Fruit fly (Drosophila melanogaster) whole organism, embryonic: Measurements from ENCODE around the gene sxe2.

Experiments
- Antp ChIP-seq: fragments of 200-800 bp; sonication (Bioruptor generic); optimal IDR thresholded peaks from 3 replicates; lab custom pipeline; 2016; ENCODE audit warnings: missing biosample characterization, missing genetic modification characterization
- B-H1 ChIP-seq: fragments of 200-800 bp; sonication (Bioruptor generic); IDR thresholded peaks from 3 replicates; pipeline ENCODE4 v1.3.6; 2022; ENCODE audit warnings: missing biosample characterization, missing genetic modification characterization
- BtbVII ChIP-seq: fragments of 200-800 bp; sonication (Bioruptor generic); optimal IDR thresholded peaks from 3 replicates; lab custom pipeline; 2017; ENCODE audit warnings: missing biosample characterization, mild to moderate bottlenecking, missing genetic modification characterization
- CG10321 ChIP-seq: fragments of 200-800 bp; sonication (Bioruptor generic); IDR thresholded peaks from 2 replicates; pipeline ENCODE4 v1.3.6; 2022; ENCODE audit warnings: missing biosample characterization, missing genetic modification characterization
- CG12155 ChIP-seq: fragments of 200-800 bp; sonication (Bioruptor generic); optimal IDR thresholded peaks from 3 replicates; lab custom pipeline; 2016; ENCODE audit warnings: missing biosample characterization, missing genetic modification characterization
- CG14441 ChIP-seq: fragments of 200-800 bp; sonication (Bioruptor generic); IDR thresholded peaks from 2 replicates; pipeline ENCODE4 v1.3.6; 2022; ENCODE audit warnings: missing biosample characterization, missing genetic modification characterization
- CG1647 ChIP-seq: fragments of 200-800 bp; sonication (Bioruptor generic); optimal IDR thresholded peaks from 3 replicates; lab custom pipeline; 2016; ENCODE audit warnings: missing biosample characterization, missing genetic modification characterization
- CG16863 ChIP-seq: fragments of 200-800 bp; sonication (Bioruptor generic); optimal IDR thresholded peaks from 3 replicates; lab custom pipeline; 2016; ENCODE audit warnings: missing biosample characterization, missing genetic modification characterization
- CG17385 ChIP-seq: fragments of 200-800 bp; sonication (Bioruptor generic); optimal IDR thresholded peaks from 3 replicates; lab custom pipeline; 2018; ENCODE audit warnings: missing biosample characterization, mild to moderate bottlenecking, missing genetic modification characterization
- CG18599 ChIP-seq: fragments of 200-800 bp; sonication (Bioruptor generic); optimal IDR thresholded peaks from 3 replicates; lab custom pipeline; 2017; ENCODE audit warnings: missing biosample characterization, missing genetic modification characterization, mild to moderate bottlenecking, moderate library complexity, missing genetic modification reagents
- CG2712 ChIP-seq: fragments of 200-800 bp; optimal IDR thresholded peaks from 3 replicates; lab custom pipeline; 2019; ENCODE audit warnings: missing biosample characterization, mild to moderate bottlenecking, missing genetic modification characterization, moderate library complexity
- CG2875 ChIP-seq: fragments of 200-800 bp; sonication (Bioruptor generic); optimal IDR thresholded peaks from 2 replicates; lab custom pipeline; 2017; ENCODE audit warnings: missing biosample characterization, mild to moderate bottlenecking, missing genetic modification characterization, missing genetic modification reagents
- CG2889 ChIP-seq: fragments of 200-800 bp; sonication (Bioruptor generic); IDR thresholded peaks from 3 replicates; pipeline ENCODE4 v1.3.6; 2022; ENCODE audit warnings: missing biosample characterization, missing genetic modification characterization
- CG33557 ChIP-seq: fragments of 200-800 bp; sonication (Bioruptor generic); optimal IDR thresholded peaks from 2 replicates; lab custom pipeline; 2019; ENCODE audit warnings: missing biosample characterization, mild to moderate bottlenecking, missing genetic modification characterization, moderate library complexity
- CG4328 ChIP-seq: fragments of 200-800 bp; sonication (Bioruptor generic); optimal IDR thresholded peaks from 3 replicates; lab custom pipeline; 2017; ENCODE audit warnings: missing biosample characterization, missing genetic modification reagents, missing genetic modification characterization
- CG4360 ChIP-seq: fragments of 200-800 bp; sonication (Bioruptor generic); IDR thresholded peaks from 2 replicates; pipeline ENCODE4 v1.3.6; 2022; ENCODE audit warnings: missing biosample characterization, missing genetic modification characterization
- CG7271 ChIP-seq: fragments of 200-800 bp; sonication (Bioruptor generic); optimal IDR thresholded peaks from 2 replicates; lab custom pipeline; 2018; ENCODE audit warnings: missing biosample characterization, mild to moderate bottlenecking, missing genetic modification characterization, moderate library complexity
- CG8478 ChIP-seq: fragments of >200 bp; optimal IDR thresholded peaks from 2 replicates; lab custom pipeline; 2018
- CG8765 ChIP-seq: fragments of 200-800 bp; sonication (Bioruptor generic); IDR thresholded peaks from 2 replicates; pipeline ENCODE4 v1.3.6; 2022; ENCODE audit warnings: missing biosample characterization, missing genetic modification characterization
- CG9437 ChIP-seq: fragments of 200-800 bp; sonication (Bioruptor generic); optimal IDR thresholded peaks from 2 replicates; lab custom pipeline; 2018; ENCODE audit warnings: missing biosample characterization, mild to moderate bottlenecking, missing genetic modification characterization
- CG9609 ChIP-seq: fragments of 200-800 bp; sonication (Bioruptor generic); optimal IDR thresholded peaks from 3 replicates; lab custom pipeline; 2016; ENCODE audit warnings: missing biosample characterization, missing genetic modification characterization
- CG9727 ChIP-seq: fragments of 200-800 bp; sonication (Bioruptor generic); optimal IDR thresholded peaks from 3 replicates; lab custom pipeline; 2017; ENCODE audit warnings: missing biosample characterization, mild to moderate bottlenecking, missing genetic modification characterization
- CHES-1-like ChIP-seq: fragments of 200-800 bp; sonication (Bioruptor generic); optimal IDR thresholded peaks from 2 replicates; lab custom pipeline; 2016; ENCODE audit warnings: missing biosample characterization, missing genetic modification characterization
- Dad ChIP-seq: fragments of 200-800 bp; sonication (Bioruptor generic); optimal IDR thresholded peaks from 3 replicates; lab custom pipeline; 2016; ENCODE audit warnings: missing biosample characterization, missing genetic modification characterization
- Ets97D ChIP-seq: fragments of 200-800 bp; sonication (Bioruptor generic); optimal IDR thresholded peaks from 3 replicates; lab custom pipeline; 2016; ENCODE audit warnings: missing biosample characterization, missing genetic modification characterization
- Fer3 ChIP-seq: fragments of 200-800 bp; sonication (Bioruptor generic); optimal IDR thresholded peaks from 2 replicates; lab custom pipeline; 2018; ENCODE audit warnings: missing biosample characterization, mild to moderate bottlenecking, missing genetic modification characterization, moderate library complexity
- HmgD ChIP-seq: fragments of 200-800 bp; sonication (Bioruptor generic); optimal IDR thresholded peaks from 3 replicates; lab custom pipeline; 2016; ENCODE audit warnings: missing biosample characterization, missing genetic modification characterization
- Hmr ChIP-seq: fragments of 200-800 bp; sonication (Bioruptor generic); optimal IDR thresholded peaks from 3 replicates; lab custom pipeline; 2017; ENCODE audit warnings: mild to moderate bottlenecking, missing biosample characterization, missing genetic modification reagents, missing genetic modification characterization
- NC2α ChIP-seq: fragments of 200-800 bp; sonication (Bioruptor generic); optimal IDR thresholded peaks from 2 replicates; lab custom pipeline; 2016; ENCODE audit warnings: missing biosample characterization, missing genetic modification characterization
- Nf-YB ChIP-seq: fragments of 200-800 bp; sonication (Bioruptor generic); optimal IDR thresholded peaks from 3 replicates; lab custom pipeline; 2019; ENCODE audit warnings: missing biosample characterization, mild to moderate bottlenecking, missing genetic modification characterization, moderate library complexity
- Usf ChIP-seq: fragments of 200-800 bp; sonication (Bioruptor generic); optimal IDR thresholded peaks from 2 replicates; lab custom pipeline; 2017; ENCODE audit warnings: missing genotype, missing biosample characterization, missing genetic modification characterization
- Xbp1 ChIP-seq: fragments of 200-800 bp; sonication (Bioruptor generic); optimal IDR thresholded peaks from 3 replicates; lab custom pipeline; 2016; ENCODE audit warnings: missing biosample characterization, mild to moderate bottlenecking, missing genetic modification characterization
- ab ChIP-seq: fragments of 200-800 bp; sonication (Bioruptor generic); optimal IDR thresholded peaks from 2 replicates; lab custom pipeline; 2016; ENCODE audit warnings: missing biosample characterization, missing genetic modification characterization
- bigmax ChIP-seq: fragments of 200-800 bp; sonication (Bioruptor generic); optimal IDR thresholded peaks from 2 replicates; lab custom pipeline; 2018; ENCODE audit warnings: missing biosample characterization, mild to moderate bottlenecking, missing genetic modification characterization
- danr ChIP-seq: fragments of 200-800 bp; sonication (Bioruptor generic); IDR thresholded peaks from 2 replicates; pipeline ENCODE4 v1.3.6; 2022; ENCODE audit warnings: missing biosample characterization, missing genetic modification characterization
- en ChIP-seq: fragments of 200-800 bp; sonication (Bioruptor generic); optimal IDR thresholded peaks from 2 replicates; lab custom pipeline; 2016; ENCODE audit warnings: missing biosample characterization, missing genetic modification characterization
- grau ChIP-seq: fragments of 200-800 bp; optimal IDR thresholded peaks from 3 replicates; lab custom pipeline; 2019; ENCODE audit warnings: missing biosample characterization, mild to moderate bottlenecking, missing genetic modification characterization, moderate library complexity
- jumu ChIP-seq: fragments of 200-800 bp; sonication (Bioruptor generic); optimal IDR thresholded peaks from 3 replicates; lab custom pipeline; 2016; ENCODE audit warnings: missing biosample characterization, missing genetic modification characterization
- lov ChIP-seq, 2 experiments: fragments of 200-800 bp in 1 of 2; fragments of >200 bp in 1 of 2; sonication (Bioruptor generic) in 1 of 2; IDR thresholded peaks in 1 of 2; optimal IDR thresholded peaks in 1 of 2; 2 replicates in 1 of 2; 3 replicates in 1 of 2; pipeline versions ENCODE4 v1.3.6 to Lab custom; 2017 to 2022; ENCODE audit warnings: missing biosample characterization in 1 of 2, missing genetic modification characterization in 1 of 2
- mld ChIP-seq: fragments of 200-800 bp; sonication (Bioruptor generic); IDR thresholded peaks from 3 replicates; pipeline ENCODE4 v1.3.6; 2022; ENCODE audit warnings: missing biosample characterization, missing genetic modification characterization; ENCODE audit not compliant: partially characterized antibody
- ranshi ChIP-seq: fragments of 200-800 bp; sonication (Bioruptor generic); IDR thresholded peaks from 2 replicates; pipeline ENCODE4 v1.3.6; 2022; ENCODE audit warnings: missing biosample characterization, missing genetic modification characterization
- ttk ChIP-seq: fragments of 200-800 bp; sonication (Bioruptor generic); IDR thresholded peaks from 2 replicates; pipeline ENCODE4 v2.1.2; 2022; ENCODE audit warnings: missing biosample characterization, missing genetic modification characterization
- unc-4 ChIP-seq: fragments of 200-800 bp; sonication (Bioruptor generic); IDR thresholded peaks from 2 replicates; pipeline ENCODE4 v1.3.6; 2022; ENCODE audit warnings: missing biosample characterization, missing genetic modification characterization; ENCODE audit not compliant: partially characterized antibody
- zen2 ChIP-seq: fragments of 200-800 bp; sonication (Bioruptor generic); IDR thresholded peaks from 3 replicates; pipeline ENCODE4 v1.3.6; 2022; ENCODE audit warnings: missing biosample characterization, missing genetic modification characterization; ENCODE audit not compliant: partially characterized antibody
- zf30C ChIP-seq: fragments of 200-800 bp; sonication (Bioruptor generic); optimal IDR thresholded peaks from 3 replicates; lab custom pipeline; 2018; ENCODE audit warnings: missing biosample characterization, mild to moderate bottlenecking, missing genetic modification characterization

Gene sxe2

dm6 chr3R:16098333-16099267, 14.9 kb downstream of the sxe2 start, which contains the start of the genes Mhcl and Akt (continued):
- TF ChIP-seq en = no peak
- no peak for TF ChIP-seq CG16863 (GFP tag; lab: Kevin White, UChicago)
- no peak for TF ChIP-seq Antp (GFP tag; lab: Kevin White, UChicago)
- no peak for TF ChIP-seq CG4328 (GFP tag; lab: Kevin White, UChicago)
- TF ChIP-seq CG2875 (GFP tag; lab: Kevin White, UChicago) = no peak
- TF ChIP-seq zf30C (GFP tag; lab: Kevin White, UChicago) = no peak
- peak; percentile 12 for TF ChIP-seq Hmr
- no peak for TF ChIP-seq B-H1 (GFP tag; lab: Robert Waterston, UW)
- TF ChIP-seq CG9437 (GFP tag; lab: Kevin White, UChicago) = peak; percentile 43
- no peak for TF ChIP-seq Fer3 (tag; lab: Kevin White, UChicago)
- peak; percentile 35 for TF ChIP-seq grau (tag; lab: Kevin White, UChicago)
- no peak for TF ChIP-seq jumu
- TF ChIP-seq Xbp1 = peak; percentile 46
- no peak for TF ChIP-seq CG18599 (GFP tag; lab: Kevin White, UChicago)

DNA sequence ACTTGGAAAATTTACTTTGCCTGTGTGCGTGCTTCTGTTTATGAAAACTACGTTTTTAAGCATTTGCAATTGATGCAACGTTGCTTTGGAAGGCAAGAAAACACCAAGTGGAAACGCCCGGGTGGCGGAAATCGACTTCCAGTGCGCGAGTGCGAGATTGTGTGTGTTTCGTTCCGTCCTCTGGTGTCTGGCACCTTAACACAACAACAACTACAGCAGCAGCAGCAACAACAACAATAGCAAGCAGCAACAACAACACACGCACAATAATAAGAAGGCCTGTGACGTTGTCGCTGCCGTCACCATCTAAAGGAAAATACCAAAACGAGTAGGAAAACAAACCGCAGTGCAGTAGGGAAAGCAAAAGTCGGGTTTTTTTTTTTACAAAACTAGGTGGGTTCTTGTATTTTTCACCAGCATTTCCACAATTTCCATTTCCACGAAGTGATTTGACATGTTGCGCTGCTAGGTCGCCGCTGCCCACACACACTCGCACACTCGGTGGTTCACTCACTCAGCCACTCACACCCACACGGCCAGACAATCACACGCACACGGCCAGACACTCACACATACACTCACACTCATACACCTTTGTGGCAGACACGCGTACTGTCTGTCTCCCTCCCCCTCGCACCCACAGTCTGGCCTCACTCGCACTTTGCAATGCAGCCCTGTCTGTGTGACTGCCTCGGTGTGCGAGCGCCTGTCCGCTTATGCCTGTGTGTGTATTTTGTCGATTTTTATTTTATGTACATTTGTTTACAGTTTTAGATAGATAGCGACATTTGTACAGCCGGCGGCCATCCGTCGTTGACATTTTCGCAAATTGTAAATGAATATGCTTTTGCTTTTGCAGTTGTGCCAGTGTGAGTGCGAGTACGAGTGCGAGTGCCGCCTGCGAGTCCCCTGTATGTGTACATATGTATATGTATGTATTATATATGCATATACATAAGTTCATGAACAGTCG, 15.9 kb downstream of the sxe2 start:
- TF ChIP-seq CG9609 (GFP tag; lab: Kevin White, UChicago) (no peak), CG10321 (GFP tag; lab: Robert Waterston, UW) (peak; percentile 81), BtbVII (GFP tag; lab: Kevin White, UChicago) (peak; percentile 41), CG9727 (GFP tag; lab: Kevin White, UChicago) (no peak), Dad (peak; percentile 33), Ets97D (peak; percentile 27), ab (GFP tag; lab: Kevin White, UChicago) (peak; percentile 66), CG12155 (no peak), CG2712 (peak; percentile 20), Nf-YB (GFP tag; lab: Kevin White, UChicago) (peak; percentile 15), CG8765 (GFP tag; lab: Robert Waterston, UW) (peak; percentile 35; the same call in 1 of the 2 replicates), unc-4 (no peak; the same call in 1 of the 2 replicates), CG17385 (GFP tag; lab: Kevin White, UChicago) (no peak), CG7271 (no peak), lov (optimal IDR thresholded peaks at IDR 0.05; lab: Kevin White, UChicago) (no peak), lov (GFP tag; IDR thresholded peaks at IDR 0.05; lab: Robert Waterston, UW) (no peak), bigmax (GFP tag; lab: Kevin White, UChicago) (no peak), CHES-1-like (GFP tag; lab: Kevin White, UChicago) (peak; percentile 83), CG8478 (lab: Kevin White, UChicago) (peak; percentile 100), NC2α (GFP tag; lab: Kevin White, UChicago) (peak; percentile 10), CG1647 (GFP tag; lab: Kevin White, UChicago) (no peak), CG2889 (GFP tag; lab: Robert Waterston, UW) (no peak), Usf (no peak), CG14441 (GFP tag; lab: Robert Waterston, UW) (0 out of 2 replicates have a peak, but pooled peaks have one; percentile 21), zen2 (GFP tag; lab: Robert Waterston, UW) (peak; percentile 5; the same call in 1 of the 3 replicates), ranshi (GFP tag; lab: Robert Waterston, UW) (peak; percentile 42; the same call in 1 of the 2 replicates), danr (GFP tag; lab: Robert Waterston, UW) (no peak), CG33557 (GFP tag; lab: Kevin White, UChicago) (peak; percentile 24), CG4360 (GFP tag; lab: Robert Waterston, UW) (peak; percentile 100), mld (no peak), ttk (GFP tag; lab: Robert Waterston, UW) (0 out of 2 replicates have a peak, but pooled peaks have one; percentile 19), HmgD (GFP tag; lab: Kevin White, UChicago) (peak; percentile 90)
